Fruit fly (Drosophila melanogaster): ENCODE measurements around the gene mamo.
A peak's percentile ranks its signal among the peaks of the same experiment; 100 is the strongest.

Gene mamo

dm6 chrX:13931462-13931861 lies 58.9 kb downstream of the mamo start:
- TF ChIP-seq CG8478 (optimal IDR thresholded peaks at IDR 0.05): no peak
- TF ChIP-seq CG42726 (GFP tag; IDR thresholded peaks at IDR 0.05; ENCODE audit: partially characterized antibody): no peak
- no peak for TF ChIP-seq twi (tag; optimal IDR thresholded peaks at IDR 0.05)
- TF ChIP-seq Dek (tag; optimal IDR thresholded peaks at IDR 0.05): no peak
- TF ChIP-seq gfzf (GFP tag; optimal IDR thresholded peaks at IDR 0.05): no peak
- no peak for TF ChIP-seq stc (GFP tag; IDR thresholded peaks at IDR 0.05)
- no peak for TF ChIP-seq CG8924 (tag; optimal IDR thresholded peaks at IDR 0.05)
- no peak for TF ChIP-seq eve (GFP tag; optimal IDR thresholded peaks at IDR 0.05)
- no peak for TF ChIP-seq Jarid2 (GFP tag; optimal IDR thresholded peaks at IDR 0.05)
- TF ChIP-seq lov (optimal IDR thresholded peaks at IDR 0.05): no peak
- TF ChIP-seq lov (GFP tag; IDR thresholded peaks at IDR 0.05): no peak
- no peak for TF ChIP-seq CG6175 (GFP tag; IDR thresholded peaks at IDR 0.05)
- TF ChIP-seq fd102C (GFP tag; optimal IDR thresholded peaks at IDR 0.05): no peak
- TF ChIP-seq CG11504 (tag; optimal IDR thresholded peaks at IDR 0.05): no peak
- TF ChIP-seq CG2199 (GFP tag; IDR thresholded peaks at IDR 0.05): no peak
- no peak for TF ChIP-seq nerfin-1 (tag; optimal IDR thresholded peaks at IDR 0.05)

DNA sequence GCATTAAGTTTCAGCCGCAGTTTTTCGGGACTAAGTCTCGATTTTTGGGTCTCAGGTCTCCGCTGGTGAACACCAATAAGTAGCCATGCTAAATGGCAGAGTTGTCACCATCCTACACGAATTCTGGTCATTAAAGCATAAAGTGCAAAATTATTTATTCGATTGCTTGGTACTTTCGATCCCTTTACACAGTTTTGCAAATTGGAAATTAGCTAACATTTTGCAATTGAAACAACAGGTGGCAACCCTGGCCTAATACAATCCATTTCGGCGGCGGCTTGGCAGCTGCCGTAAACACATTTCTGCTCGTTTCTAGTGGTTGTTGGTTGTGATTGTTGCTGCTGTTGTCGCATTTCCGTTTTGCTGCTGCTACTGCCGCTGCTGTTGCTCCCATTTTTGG lies 67.0 kb downstream of the mamo start:
- TF ChIP-seq Lhr (GFP tag; optimal IDR thresholded peaks at IDR 0.05) (no peak), lmd (GFP tag; IDR thresholded peaks at IDR 0.05) (no peak), CG10565 (GFP tag; optimal IDR thresholded peaks at IDR 0.05) (no peak), Drgx (GFP tag; IDR thresholded peaks at IDR 0.05) (peak; percentile 30; the same call in 1 of the 2 replicates)

dm6 chrX:13911184-13911583 lies 79.1 kb downstream of the mamo start:
- TF ChIP-seq bab2 (GFP tag; optimal IDR thresholded peaks at IDR 0.05) (no peak), Drgx (GFP tag; IDR thresholded peaks at IDR 0.05) (peak; percentile 21; the same call in 1 of the 2 replicates), Spps (tag; optimal IDR thresholded peaks at IDR 0.05) (no peak), unpg (GFP tag; optimal IDR thresholded peaks at IDR 0.05) (no peak), CG3847 (GFP tag; IDR thresholded peaks at IDR 0.05) (no peak)

- TF ChIP-seq gem (tag; optimal IDR thresholded peaks at IDR 0.05): peak; percentile 19
- no peak for TF ChIP-seq mam (GFP tag; optimal IDR thresholded peaks at IDR 0.05)
- peak; percentile 63; the same call in 1 of the 2 replicates for TF ChIP-seq Drgx (GFP tag; IDR thresholded peaks at IDR 0.05)
- no peak for TF ChIP-seq CG3281 (GFP tag; optimal IDR thresholded peaks at IDR 0.05)
- peak; percentile 78 for TF ChIP-seq CTCF (GFP tag; optimal IDR thresholded peaks at IDR 0.05)
- TF ChIP-seq Sox102F (GFP tag; optimal IDR thresholded peaks at IDR 0.05): peak; percentile 3
- TF ChIP-seq CG11695 (GFP tag; IDR thresholded peaks at IDR 0.05): no peak
- TF ChIP-seq dysf (GFP tag; IDR thresholded peaks at IDR 0.05): 0 out of 3 replicates have a peak, but pooled peaks have one; percentile 8
- TF ChIP-seq CG2202 (tag; optimal IDR thresholded peaks at IDR 0.05): no peak
- TF ChIP-seq nmo (GFP tag; optimal IDR thresholded peaks at IDR 0.05): peak; percentile 2
- TF ChIP-seq zfh1 (GFP tag; IDR thresholded peaks at IDR 0.05): 0 out of 3 replicates have a peak, but pooled peaks have one; percentile 28
- 0 out of 3 replicates have a peak, but pooled peaks have one; percentile 9 for TF ChIP-seq row (GFP tag; IDR thresholded peaks at IDR 0.05)
- peak; percentile 76 for TF ChIP-seq CG11504 (tag; optimal IDR thresholded peaks at IDR 0.05)
- no peak for TF ChIP-seq CG30431 (GFP tag; optimal IDR thresholded peaks at IDR 0.05)
- TF ChIP-seq Six4 (GFP tag; optimal IDR thresholded peaks at IDR 0.05): no peak
These were observed 81.3 kb downstream of the mamo start for dm6 chrX:13909002-13909544.

Data from whole organism, embryonic.